Fruit fly (Drosophila melanogaster) whole organism: Measurements from ENCODE around the gene Fancl.

Experiments used
- CG8478 ChIP-seq: fragments of >200 bp; optimal IDR thresholded peaks from 2 replicates; lab custom pipeline; 2018; ENCODE audit warnings: inconsistent platforms
- pan ChIP-seq: fragments of >200 bp; optimal IDR thresholded peaks from 2 replicates; lab custom pipeline; 2017

- TF ChIP-seq pan (lab: Kevin White, UChicago), result no peak
- TF ChIP-seq CG8478 (lab: Kevin White, UChicago), result no peak
Measured at dm6 chr3R:10068780-10069179, 16.1 kb upstream of the Fancl start.
